Worm (Caenorhabditis elegans) whole organism, L1 larva: Measurements from ENCODE around the gene ddx-23.

Experiments
- C04F5.9 ChIP-seq: sonication (generic microtip); optimal IDR thresholded peaks from 2 replicates; lab custom pipeline; 2016; ENCODE audit warnings: missing genetic modification characterization, missing compliant biosample characterization
- C16A3.4 ChIP-seq: fragments of 150-350 bp; optimal IDR thresholded peaks from 2 replicates; lab custom pipeline; 2014; ENCODE audit warnings: missing biosample characterization, missing genetic modification characterization
- blmp-1 ChIP-seq: fragments of 150-350 bp; optimal IDR thresholded peaks from 2 replicates; lab custom pipeline; 2014; ENCODE audit warnings: missing biosample characterization, missing genetic modification characterization
- ceh-8 ChIP-seq: fragments of 200-800 bp; sonication (Bioruptor generic); optimal IDR thresholded peaks from 2 replicates; lab custom pipeline; 2018; ENCODE audit warnings: mild to moderate bottlenecking, missing genetic modification characterization, moderate library complexity, missing compliant biosample characterization
- ceh-88 ChIP-seq: fragments of 200-800 bp; sonication (Bioruptor generic); IDR thresholded peaks from 2 replicates; pipeline ENCODE4 v1.3.6; 2022; ENCODE audit warnings: missing genetic modification characterization, missing compliant biosample characterization
- ces-1 ChIP-seq: fragments of 150-350 bp; optimal IDR thresholded peaks from 2 replicates; lab custom pipeline; 2014; ENCODE audit warnings: missing biosample characterization, missing genetic modification reagents, missing genetic modification characterization
- efl-1 ChIP-seq, 4 experiments: fragments of 150-350 bp; optimal IDR thresholded peaks in 3 of 4; peaks in 1 of 4; 1 replicate in 1 of 4; 2 replicates in 3 of 4; lab custom pipeline; 2014; ENCODE audit warnings: missing biosample characterization in 2 of 4, missing genetic modification characterization in 2 of 4, missing genetic modification reagents in 2 of 4
- elt-3 ChIP-seq, 6 experiments: fragments of 150-350 bp in 1 of 6; sonication (generic microtip); optimal IDR thresholded peaks; 2 replicates each; lab custom pipeline; 2017 to 2018; ENCODE audit warnings: missing biosample characterization in 6 of 6, missing genetic modification characterization in 6 of 6, inconsistent platforms in 1 of 6
- ets-5 ChIP-seq: fragments of 200-800 bp; sonication (Bioruptor generic); IDR thresholded peaks from 2 replicates; pipeline ENCODE4 v1.3.6; 2022; ENCODE audit warnings: missing genetic modification characterization, missing compliant biosample characterization
- fkh-10 ChIP-seq: sonication (generic microtip); optimal IDR thresholded peaks from 2 replicates; lab custom pipeline; 2017; ENCODE audit warnings: missing biosample characterization, missing genetic modification reagents, missing genetic modification characterization
- fkh-4 ChIP-seq: sonication (generic microtip); optimal IDR thresholded peaks from 2 replicates; lab custom pipeline; 2016; ENCODE audit warnings: missing compliant biosample characterization, missing genetic modification characterization, borderline replicate concordance
- fos-1 ChIP-seq: fragments of 150-350 bp; optimal IDR thresholded peaks from 2 replicates; lab custom pipeline; 2014; ENCODE audit warnings: missing biosample characterization, missing genetic modification characterization
- grh-1 ChIP-seq: fragments of 200-800 bp; sonication (Bioruptor generic); IDR thresholded peaks from 2 replicates; pipeline ENCODE4 v1.3.6; 2022; ENCODE audit warnings: missing genetic modification reagents, missing genetic modification characterization, missing compliant biosample characterization
- hlh-17 ChIP-seq: fragments of 200-800 bp; sonication (Bioruptor generic); optimal IDR thresholded peaks from 2 replicates; lab custom pipeline; 2018; ENCODE audit warnings: missing genetic modification characterization, mild to moderate bottlenecking, missing compliant biosample characterization, moderate library complexity, borderline replicate concordance
- irx-1 ChIP-seq: sonication (generic microtip); optimal IDR thresholded peaks from 2 replicates; lab custom pipeline; 2016; ENCODE audit warnings: missing genetic modification characterization, missing compliant biosample characterization
- lin-14 ChIP-seq: fragments of 200-800 bp; sonication (Bioruptor generic); optimal IDR thresholded peaks from 2 replicates; lab custom pipeline; 2018; ENCODE audit warnings: mild to moderate bottlenecking, missing genetic modification characterization, moderate library complexity, missing compliant biosample characterization
- lin-35 ChIP-seq, 2 experiments: fragments of 150-350 bp; optimal IDR thresholded peaks; 2 replicates each; lab custom pipeline; 2014; ENCODE audit warnings: missing biosample characterization in 2 of 2, missing genetic modification characterization in 2 of 2, missing genetic modification reagents in 2 of 2
- lir-3 ChIP-seq: sonication (generic microtip); optimal IDR thresholded peaks from 2 replicates; lab custom pipeline; 2016; ENCODE audit warnings: mild to moderate bottlenecking, missing genetic modification characterization, moderate library complexity, missing compliant biosample characterization; ENCODE audit not compliant: poor library complexity
- lsy-2 ChIP-seq, 2 experiments: fragments of 150-350 bp; optimal IDR thresholded peaks; 2 replicates each; lab custom pipeline; 2014; ENCODE audit warnings: missing biosample characterization in 2 of 2, missing genetic modification characterization in 2 of 2
- mep-1 ChIP-seq: fragments of 150-350 bp; optimal IDR thresholded peaks from 2 replicates; lab custom pipeline; 2014; ENCODE audit warnings: missing biosample characterization, missing genetic modification characterization
- nhr-19 ChIP-seq: fragments of 200-800 bp; sonication (Bioruptor generic); conservative IDR thresholded peaks from 2 replicates; pipeline ENCODE4 v1.3.6; 2022; ENCODE audit warnings: missing genetic modification characterization, missing compliant biosample characterization
- nhr-20 ChIP-seq: sonication (generic microtip); optimal IDR thresholded peaks from 2 replicates; lab custom pipeline; 2016; ENCODE audit warnings: mild to moderate bottlenecking, missing genetic modification characterization, missing compliant biosample characterization
- nhr-28 ChIP-seq: fragments of 150-350 bp; optimal IDR thresholded peaks from 2 replicates; lab custom pipeline; 2014; ENCODE audit warnings: missing biosample characterization, missing genetic modification characterization
- nhr-47 ChIP-seq: sonication (generic microtip); optimal IDR thresholded peaks from 2 replicates; lab custom pipeline; 2016; ENCODE audit warnings: mild to moderate bottlenecking, missing genetic modification characterization, moderate library complexity, missing compliant biosample characterization
- nhr-71 ChIP-seq: sonication (generic microtip); optimal IDR thresholded peaks from 2 replicates; lab custom pipeline; 2016; ENCODE audit warnings: mild to moderate bottlenecking, missing genetic modification characterization, moderate library complexity, missing compliant biosample characterization
- nhr-84 ChIP-seq: sonication (generic microtip); optimal IDR thresholded peaks from 2 replicates; lab custom pipeline; 2017; ENCODE audit warnings: missing biosample characterization, missing genetic modification characterization
- nhr-85 ChIP-seq: sonication (generic microtip); peaks from one replicate; lab custom pipeline; 2016; ENCODE audit warnings: missing genetic modification characterization, inconsistent platforms, missing compliant biosample characterization
- nhr-90 ChIP-seq: sonication (generic microtip); optimal IDR thresholded peaks from 2 replicates; lab custom pipeline; 2016; ENCODE audit warnings: mild to moderate bottlenecking, missing genetic modification characterization, missing compliant biosample characterization; ENCODE audit not compliant: poor library complexity
- pag-3 ChIP-seq: sonication (generic microtip); optimal IDR thresholded peaks from 2 replicates; lab custom pipeline; 2017; ENCODE audit warnings: missing genetic modification characterization, mild to moderate bottlenecking, missing compliant biosample characterization, antibody characterized with exemption, borderline replicate concordance; ENCODE audit not compliant: insufficient read depth
- skn-1 ChIP-seq: fragments of 150-350 bp; optimal IDR thresholded peaks from 2 replicates; lab custom pipeline; 2014; ENCODE audit warnings: missing biosample characterization, missing genetic modification characterization
- snu-23 ChIP-seq: sonication (generic microtip); optimal IDR thresholded peaks from 2 replicates; lab custom pipeline; 2016; ENCODE audit warnings: missing genetic modification characterization, missing compliant biosample characterization
- tbx-2 ChIP-seq: sonication (generic microtip); optimal IDR thresholded peaks from 2 replicates; lab custom pipeline; 2016; ENCODE audit warnings: missing genetic modification characterization, missing compliant biosample characterization
- unc-86 ChIP-seq: sonication (generic microtip); optimal IDR thresholded peaks from 2 replicates; lab custom pipeline; 2016; ENCODE audit warnings: missing genetic modification characterization, missing compliant biosample characterization
- unc-98 ChIP-seq: fragments of 200-800 bp; sonication (Bioruptor generic); IDR thresholded peaks from 2 replicates; pipeline ENCODE4 v1.3.6; 2022; ENCODE audit warnings: missing genetic modification characterization, missing compliant biosample characterization
- vab-15 ChIP-seq: sonication (generic microtip); optimal IDR thresholded peaks from 2 replicates; lab custom pipeline; 2017; ENCODE audit warnings: missing genotype, mild to moderate bottlenecking, missing genetic modification characterization, missing compliant biosample characterization
- xbp-1 ChIP-seq: sonication (generic microtip); optimal IDR thresholded peaks from 2 replicates; lab custom pipeline; 2016; ENCODE audit warnings: missing genetic modification characterization, missing compliant biosample characterization
- ztf-11 ChIP-seq, 2 experiments: sonication (generic microtip); optimal IDR thresholded peaks; 2 replicates each; lab custom pipeline; 2016 to 2017; ENCODE audit warnings: missing genetic modification characterization in 2 of 2, missing biosample characterization in 1 of 2, missing compliant biosample characterization in 1 of 2

Gene ddx-23

ce11 chrIII:5812672-5813071 is 40.4 kb downstream of the ddx-23 start:
- peak in 1 of 2 experiments; percentile 5 for TF ChIP-seq lsy-2 (tag; optimal IDR thresholded peaks at IDR 0.05; lab: Kevin White, UChicago)
- peak; percentile 31 for TF ChIP-seq mep-1 (tag; lab: Kevin White, UChicago)
- TF ChIP-seq grh-1 (GFP tag; lab: Robert Waterston, UW), result no peak
- TF ChIP-seq fkh-10, result no peak
- peak; percentile 64 for TF ChIP-seq nhr-85 (tag; lab: Kevin White, UChicago)
- no peak for TF ChIP-seq ces-1 (GFP tag; lab: Kevin White, UChicago)
- TF ChIP-seq lin-35 (GFP tag; optimal IDR thresholded peaks at IDR 0.05; lab: Kevin White, UChicago), result peak in 1 of 2 experiments; percentile 52
- TF ChIP-seq lir-3 (tag; lab: Kevin White, UChicago), result no peak
- TF ChIP-seq elt-3 (tag; optimal IDR thresholded peaks at IDR 0.05; lab: Kevin White, UChicago), result peak in 4 of 6 experiments; percentile 7 to 66 (median 34)
- TF ChIP-seq unc-98, result no peak
- no peak for TF ChIP-seq pag-3 (tag; lab: Kevin White, UChicago)
- TF ChIP-seq snu-23 (GFP tag; lab: Kevin White, UChicago), result peak; percentile 32
- peak; percentile 36 for TF ChIP-seq nhr-20 (tag; lab: Kevin White, UChicago)
- peak; percentile 36 for TF ChIP-seq tbx-2 (tag; lab: Kevin White, UChicago)
- TF ChIP-seq nhr-28 (tag; lab: Kevin White, UChicago), result no peak
- no peak for TF ChIP-seq ztf-11 (tag; optimal IDR thresholded peaks at IDR 0.05; lab: Kevin White, UChicago)
- no peak for TF ChIP-seq efl-1 (optimal IDR thresholded peaks at IDR 0.05; lab: Kevin White, UChicago)
- TF ChIP-seq efl-1 (GFP tag; optimal IDR thresholded peaks at IDR 0.05 in 1 of 2; lab: Kevin White, UChicago), result peak in 1 of 2 experiments; percentile 68
- no peak for TF ChIP-seq nhr-47 (tag; lab: Kevin White, UChicago)
- TF ChIP-seq blmp-1 (tag; lab: Kevin White, UChicago), result peak; percentile 81
- TF ChIP-seq nhr-19 (GFP tag; lab: Robert Waterston, UW), result no peak
- TF ChIP-seq lin-14 (GFP tag; lab: Kevin White, UChicago), result peak; percentile 66
- no peak for TF ChIP-seq fos-1
- peak; percentile 47 for TF ChIP-seq nhr-71 (tag; lab: Kevin White, UChicago)
- TF ChIP-seq hlh-17 (GFP tag; lab: Kevin White, UChicago), result no peak
- TF ChIP-seq ets-5 (GFP tag; lab: Robert Waterston, UW), result no peak

- TF ChIP-seq snu-23 (GFP tag; lab: Kevin White, UChicago), result no peak
- no peak for TF ChIP-seq fkh-4 (tag; lab: Kevin White, UChicago)
- TF ChIP-seq ceh-88 (GFP tag; lab: Robert Waterston, UW), result no peak
- no peak for TF ChIP-seq C16A3.4 (tag; lab: Kevin White, UChicago)
- no peak for TF ChIP-seq irx-1 (tag; lab: Kevin White, UChicago)
- TF ChIP-seq nhr-85 (tag; lab: Kevin White, UChicago), result no peak
- TF ChIP-seq nhr-90 (tag; lab: Kevin White, UChicago), result no peak
- TF ChIP-seq nhr-19 (GFP tag; lab: Robert Waterston, UW), result no peak
- TF ChIP-seq ceh-8 (GFP tag; lab: Kevin White, UChicago), result no peak
- TF ChIP-seq C04F5.9 (tag; lab: Kevin White, UChicago), result no peak
- no peak for TF ChIP-seq xbp-1 (tag; lab: Kevin White, UChicago)
- no peak for TF ChIP-seq vab-15 (tag; lab: Kevin White, UChicago)
- TF ChIP-seq fos-1, result no peak
- TF ChIP-seq skn-1 (tag; lab: Kevin White, UChicago), result no peak
- no peak for TF ChIP-seq nhr-84 (tag; lab: Kevin White, UChicago)
- no peak for TF ChIP-seq nhr-71 (tag; lab: Kevin White, UChicago)
Observed at ce11 chrIII:5811957-5812356, 41.1 kb downstream of the ddx-23 start.

- TF ChIP-seq nhr-85 (tag; lab: Kevin White, UChicago) (peak; percentile 14), lin-14 (GFP tag; lab: Kevin White, UChicago) (peak; percentile 14), unc-86 (no peak)
Observed at ce11 chrIII:5810012-5810411, 43.1 kb downstream of the ddx-23 start.
